Worm (Caenorhabditis elegans): ENCODE data around the gene T16G1.18.

DNA sequence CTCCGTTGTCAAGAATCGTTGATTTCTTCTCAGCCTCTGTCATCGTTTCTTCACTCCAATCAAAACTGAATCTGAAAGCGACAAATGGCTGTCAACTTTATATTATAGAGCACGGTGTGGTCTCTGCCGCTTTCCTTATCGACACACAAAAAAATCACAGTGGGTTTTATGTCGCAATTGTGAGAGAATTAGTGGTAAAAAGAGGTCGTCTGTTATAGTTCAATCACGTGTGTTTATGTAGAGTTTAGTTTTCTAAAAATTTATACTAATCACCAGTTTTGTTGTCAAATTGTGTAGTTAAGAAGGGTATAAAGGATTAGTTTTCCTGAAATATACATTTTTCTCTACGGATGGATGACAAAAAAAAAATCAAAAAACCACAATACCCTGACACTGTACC, 16.1 kb upstream of the T16G1.18 start, which contains the start of gene T16G1.7:
- TF ChIP-seq unc-62 (GFP tag; optimal IDR thresholded peaks at IDR 0.05) = no peak
- no peak for TF ChIP-seq ceh-82 (tag; optimal IDR thresholded peaks at IDR 0.05)
- TF ChIP-seq snpc-4 (tag; optimal IDR thresholded peaks at IDR 0.05) = no peak
- TF ChIP-seq ZK546.5 (tag; optimal IDR thresholded peaks at IDR 0.05) = no peak
- no peak for TF ChIP-seq skn-1 (tag; optimal IDR thresholded peaks at IDR 0.05)
- no peak for TF ChIP-seq nhr-237 (tag; optimal IDR thresholded peaks at IDR 0.05)
- TF ChIP-seq unc-39 (tag; optimal IDR thresholded peaks at IDR 0.05) = no peak
- no peak for TF ChIP-seq egl-27 (tag; optimal IDR thresholded peaks at IDR 0.05)
- no peak for TF ChIP-seq aly-2 (tag; optimal IDR thresholded peaks at IDR 0.05)
- no peak for TF ChIP-seq lin-13 (GFP tag; optimal IDR thresholded peaks at IDR 0.05)

Measured in whole organism, L2 larva.